Worm (Caenorhabditis elegans) whole organism, L2 larva: Measurements from ENCODE around the gene lgc-39.

Source experiments
- ZK546.5 ChIP-seq: sonication (generic microtip); optimal IDR thresholded peaks from 2 replicates; lab custom pipeline; 2017; ENCODE audit warnings: missing biosample characterization, missing genetic modification characterization
- aly-2 ChIP-seq: fragments of 150-350 bp; optimal IDR thresholded peaks from 2 replicates; lab custom pipeline; 2014; ENCODE audit warnings: missing biosample characterization, missing genetic modification characterization
- ama-1 ChIP-seq: fragments of 150-350 bp; optimal IDR thresholded peaks from 2 replicates; lab custom pipeline; 2018; ENCODE audit warnings: inconsistent platforms
- blmp-1 ChIP-seq: sonication (generic microtip); optimal IDR thresholded peaks from 2 replicates; lab custom pipeline; 2017; ENCODE audit warnings: missing genetic modification characterization, mild to moderate bottlenecking, missing compliant biosample characterization, antibody characterized with exemption, moderate library complexity; ENCODE audit not compliant: insufficient read depth
- ceh-82 ChIP-seq: fragments of 150-350 bp; optimal IDR thresholded peaks from 2 replicates; lab custom pipeline; 2014; ENCODE audit warnings: missing biosample characterization, missing genetic modification characterization
- crh-2 ChIP-seq: sonication (generic microtip); optimal IDR thresholded peaks from 2 replicates; lab custom pipeline; 2017; ENCODE audit warnings: missing biosample characterization, missing genetic modification characterization
- dmd-4 ChIP-seq: sonication (generic microtip); optimal IDR thresholded peaks from 2 replicates; lab custom pipeline; 2017; ENCODE audit warnings: missing biosample characterization, missing genetic modification characterization
- egl-27 ChIP-seq: sonication (generic microtip); optimal IDR thresholded peaks from 3 replicates; lab custom pipeline; 2017; ENCODE audit warnings: missing biosample characterization, missing genetic modification reagents, missing genetic modification characterization
- elt-3 ChIP-seq: sonication (generic microtip); optimal IDR thresholded peaks from 2 replicates; lab custom pipeline; 2017; ENCODE audit warnings: missing biosample characterization, missing genetic modification characterization
- fos-1 ChIP-seq: fragments of 150-350 bp; optimal IDR thresholded peaks from 2 replicates; lab custom pipeline; 2014; ENCODE audit warnings: missing biosample characterization, missing genetic modification characterization
- nhr-237 ChIP-seq: fragments of 150-350 bp; optimal IDR thresholded peaks from 2 replicates; lab custom pipeline; 2014; ENCODE audit warnings: missing biosample characterization, missing genetic modification characterization
- unc-62 ChIP-seq: fragments of 150-350 bp; optimal IDR thresholded peaks from 2 replicates; lab custom pipeline; 2014; ENCODE audit warnings: missing biosample characterization, missing genetic modification reagents, missing genetic modification characterization
- zag-1 ChIP-seq: fragments of 150-350 bp; optimal IDR thresholded peaks from 2 replicates; lab custom pipeline; 2014; ENCODE audit warnings: missing biosample characterization, missing genetic modification characterization

- TF ChIP-seq dmd-4 (tag; lab: Kevin White, UChicago) (no peak), ZK546.5 (no peak), egl-27 (tag; lab: Kevin White, UChicago) (no peak), nhr-237 (tag; lab: Kevin White, UChicago) (no peak), fos-1 (no peak), aly-2 (tag; lab: Kevin White, UChicago) (no peak), crh-2 (no peak), ama-1 (lab: Kevin White, UChicago) (no peak), ceh-82 (tag; lab: Kevin White, UChicago) (no peak), zag-1 (no peak), blmp-1 (tag; lab: Kevin White, UChicago) (no peak), unc-62 (GFP tag; lab: Kevin White, UChicago) (no peak), elt-3 (tag; lab: Kevin White, UChicago) (no peak)
These were observed 45.8 kb upstream of the lgc-39 start, which contains the start of gene T01C4.8 for ce11 chrV:7129460-7129859.
